Fruit fly (Drosophila melanogaster) whole organism, embryonic: Measurements from ENCODE around the gene Syx5.
A peak's percentile ranks its signal among the peaks of the same experiment; 100 is the strongest.

Source experiments
- Abd-B ChIP-seq: fragments of 200-800 bp; sonication (Bioruptor generic); optimal IDR thresholded peaks from 2 replicates; lab custom pipeline; 2018; ENCODE audit warnings: missing biosample characterization, mild to moderate bottlenecking, missing genetic modification characterization, moderate library complexity
- CG10543 ChIP-seq: fragments of 200-800 bp; sonication (Bioruptor generic); optimal IDR thresholded peaks from 3 replicates; lab custom pipeline; 2017; ENCODE audit warnings: missing biosample characterization, mild to moderate bottlenecking, missing genetic modification characterization, moderate library complexity
- CG11695 ChIP-seq: fragments of 200-800 bp; sonication (Bioruptor generic); IDR thresholded peaks from 3 replicates; pipeline ENCODE4 v1.3.6; 2022; ENCODE audit warnings: missing biosample characterization, missing genetic modification characterization
- CG12299 ChIP-seq: fragments of 200-800 bp; sonication (Bioruptor generic); optimal IDR thresholded peaks from 2 replicates; lab custom pipeline; 2018; ENCODE audit warnings: missing biosample characterization, mild to moderate bottlenecking, missing genetic modification characterization
- CG12769 ChIP-seq: fragments of 200-800 bp; sonication (Bioruptor generic); optimal IDR thresholded peaks from 2 replicates; lab custom pipeline; 2019; ENCODE audit warnings: missing biosample characterization, mild to moderate bottlenecking, missing genetic modification characterization, moderate library complexity
- CG13287 ChIP-seq: fragments of 200-800 bp; sonication (Bioruptor generic); IDR thresholded peaks from 2 replicates; pipeline ENCODE4 v1.3.6; 2022; ENCODE audit warnings: missing biosample characterization, missing genetic modification characterization; ENCODE audit not compliant: partially characterized antibody
- CG13894 ChIP-seq: fragments of 200-800 bp; sonication (Bioruptor generic); optimal IDR thresholded peaks from 3 replicates; lab custom pipeline; 2018; ENCODE audit warnings: missing biosample characterization, mild to moderate bottlenecking, missing genetic modification characterization, moderate library complexity
- CG15269 ChIP-seq: fragments of 200-800 bp; sonication (Bioruptor generic); optimal IDR thresholded peaks from 2 replicates; lab custom pipeline; 2018; ENCODE audit warnings: missing biosample characterization, mild to moderate bottlenecking, missing genetic modification characterization, moderate library complexity
- CG15514 ChIP-seq: fragments of 200-800 bp; sonication (Bioruptor generic); optimal IDR thresholded peaks from 3 replicates; lab custom pipeline; 2017; ENCODE audit warnings: missing biosample characterization, missing genetic modification characterization, mild to moderate bottlenecking, moderate library complexity, missing genetic modification reagents
- CG1647 ChIP-seq: fragments of 200-800 bp; sonication (Bioruptor generic); optimal IDR thresholded peaks from 3 replicates; lab custom pipeline; 2016; ENCODE audit warnings: missing biosample characterization, missing genetic modification characterization
- CG16815 ChIP-seq: fragments of 200-800 bp; sonication (Bioruptor generic); optimal IDR thresholded peaks from 3 replicates; lab custom pipeline; 2017; ENCODE audit warnings: missing biosample characterization, mild to moderate bottlenecking, missing genetic modification characterization
- CG16863 ChIP-seq: fragments of 200-800 bp; sonication (Bioruptor generic); optimal IDR thresholded peaks from 3 replicates; lab custom pipeline; 2016; ENCODE audit warnings: missing biosample characterization, missing genetic modification characterization
- CG17359 ChIP-seq: fragments of 200-800 bp; sonication (Bioruptor generic); optimal IDR thresholded peaks from 3 replicates; lab custom pipeline; 2018; ENCODE audit warnings: missing biosample characterization, mild to moderate bottlenecking, missing genetic modification characterization, moderate library complexity
- CG17385 ChIP-seq: fragments of 200-800 bp; sonication (Bioruptor generic); optimal IDR thresholded peaks from 3 replicates; lab custom pipeline; 2018; ENCODE audit warnings: missing biosample characterization, mild to moderate bottlenecking, missing genetic modification characterization
- CG2199 ChIP-seq: fragments of 200-800 bp; sonication (Bioruptor generic); IDR thresholded peaks from 3 replicates; pipeline ENCODE4 v1.3.6; 2022; ENCODE audit warnings: missing biosample characterization, missing genetic modification characterization
- CG2712 ChIP-seq: fragments of 200-800 bp; optimal IDR thresholded peaks from 3 replicates; lab custom pipeline; 2019; ENCODE audit warnings: missing biosample characterization, mild to moderate bottlenecking, missing genetic modification characterization, moderate library complexity
- CG31441 ChIP-seq: fragments of 200-800 bp; sonication (Bioruptor generic); IDR thresholded peaks from 2 replicates; pipeline ENCODE4 v1.3.6; 2022; ENCODE audit warnings: missing biosample characterization, missing genetic modification characterization
- CG3838 ChIP-seq: fragments of 200-800 bp; sonication (Bioruptor generic); optimal IDR thresholded peaks from 3 replicates; lab custom pipeline; 2016; ENCODE audit warnings: missing biosample characterization, missing genetic modification characterization
- CG4730 ChIP-seq: fragments of 200-800 bp; sonication (Bioruptor generic); IDR thresholded peaks from 2 replicates; pipeline ENCODE4 v1.3.6; 2022; ENCODE audit warnings: missing biosample characterization, missing genetic modification characterization
- CG6689 ChIP-seq: fragments of 200-800 bp; sonication (Bioruptor generic); IDR thresholded peaks from 2 replicates; pipeline ENCODE4 v1.3.6; 2022; ENCODE audit warnings: missing biosample characterization, missing genetic modification characterization
- CG7372 ChIP-seq: fragments of 200-800 bp; sonication (Bioruptor generic); IDR thresholded peaks from 2 replicates; pipeline ENCODE4 v1.3.6; 2022; ENCODE audit warnings: missing biosample characterization, missing genetic modification characterization
- CG7556 ChIP-seq: fragments of 200-800 bp; sonication (Bioruptor generic); optimal IDR thresholded peaks from 2 replicates; lab custom pipeline; 2017; ENCODE audit warnings: missing biosample characterization, mild to moderate bottlenecking, missing genetic modification characterization
- Dad ChIP-seq: fragments of 200-800 bp; sonication (Bioruptor generic); optimal IDR thresholded peaks from 3 replicates; lab custom pipeline; 2016; ENCODE audit warnings: missing biosample characterization, missing genetic modification characterization
- Drgx ChIP-seq: fragments of 200-800 bp; sonication (Bioruptor generic); IDR thresholded peaks from 2 replicates; pipeline ENCODE4 v1.3.6; 2022; ENCODE audit warnings: missing biosample characterization, missing genetic modification characterization
- Med ChIP-seq: fragments of 200-800 bp; sonication (Bioruptor generic); peaks from one replicate; lab custom pipeline; 2016; ENCODE audit warnings: missing biosample characterization, missing genetic modification characterization, mild to moderate bottlenecking, inconsistent platforms, moderate library complexity
- Rfx ChIP-seq: fragments of 200-800 bp; sonication (Bioruptor generic); IDR thresholded peaks from 2 replicates; pipeline ENCODE4 v1.3.6; 2022; ENCODE audit warnings: missing biosample characterization, missing genetic modification characterization
- Sry-δ ChIP-seq: fragments of 200-800 bp; sonication (Bioruptor generic); optimal IDR thresholded peaks from 2 replicates; lab custom pipeline; 2016; ENCODE audit warnings: missing biosample characterization, missing genetic modification characterization
- Stat92E ChIP-seq, 3 experiments: fragments of >200 bp in 2 of 3; fragments of 200-800 bp in 1 of 3; sonication (Bioruptor generic) in 1 of 3; optimal IDR thresholded peaks; 2 replicates each; lab custom pipeline; 2017 to 2019; ENCODE audit warnings: missing biosample characterization in 3 of 3, missing genetic modification characterization in 3 of 3, mild to moderate bottlenecking in 1 of 3, moderate library complexity in 1 of 3
- Vsx1 ChIP-seq: fragments of 200-800 bp; sonication (Bioruptor generic); optimal IDR thresholded peaks from 2 replicates; lab custom pipeline; 2017; ENCODE audit warnings: missing biosample characterization, mild to moderate bottlenecking, missing genetic modification characterization, missing genetic modification reagents
- Xrp1 ChIP-seq: fragments of 200-800 bp; sonication (Bioruptor generic); IDR thresholded peaks from 2 replicates; pipeline ENCODE4 v1.3.6; 2022; ENCODE audit warnings: missing biosample characterization, missing genetic modification characterization
- abd-A ChIP-seq: fragments of 200-800 bp; sonication (Bioruptor generic); optimal IDR thresholded peaks from 3 replicates; lab custom pipeline; 2019; ENCODE audit warnings: missing biosample characterization, mild to moderate bottlenecking, missing genetic modification characterization, moderate library complexity
- chinmo ChIP-seq: fragments of 200-800 bp; sonication (Bioruptor generic); IDR thresholded peaks from 4 replicates; pipeline ENCODE4 v1.3.6; 2022; ENCODE audit warnings: missing biosample characterization, missing genetic modification characterization; ENCODE audit not compliant: partially characterized antibody
- dimm ChIP-seq: fragments of 200-800 bp; sonication (Bioruptor generic); IDR thresholded peaks from 2 replicates; pipeline ENCODE4 v1.3.6; 2022; ENCODE audit warnings: missing biosample characterization, missing genetic modification characterization
- disco-r ChIP-seq: fragments of 200-800 bp; sonication (Bioruptor generic); optimal IDR thresholded peaks from 2 replicates; lab custom pipeline; 2016; ENCODE audit warnings: missing biosample characterization, missing genetic modification characterization
- insv ChIP-seq, 2 experiments: fragments of 200-800 bp; sonication (Bioruptor generic); optimal IDR thresholded peaks; 3 replicates each; lab custom pipeline; 2016 to 2018; ENCODE audit warnings: missing biosample characterization in 2 of 2, missing genetic modification characterization in 2 of 2
- jing ChIP-seq: fragments of 200-800 bp; sonication (Bioruptor generic); optimal IDR thresholded peaks from 2 replicates; lab custom pipeline; 2018; ENCODE audit warnings: missing biosample characterization, mild to moderate bottlenecking, missing genetic modification characterization
- ken ChIP-seq: fragments of 200-800 bp; sonication (Bioruptor generic); IDR thresholded peaks from 3 replicates; pipeline ENCODE4 v1.3.6; 2022; ENCODE audit warnings: missing biosample characterization, missing genetic modification characterization
- nau ChIP-seq: fragments of 200-800 bp; sonication (Bioruptor generic); optimal IDR thresholded peaks from 3 replicates; lab custom pipeline; 2017; ENCODE audit warnings: missing biosample characterization, mild to moderate bottlenecking, missing genetic modification characterization, missing genetic modification reagents
- p53 ChIP-seq: fragments of 200-800 bp; sonication (Bioruptor generic); optimal IDR thresholded peaks from 2 replicates; lab custom pipeline; 2016; ENCODE audit warnings: missing biosample characterization, missing genetic modification characterization
- pfk ChIP-seq: fragments of 200-800 bp; sonication (Bioruptor generic); optimal IDR thresholded peaks from 2 replicates; lab custom pipeline; 2018; ENCODE audit warnings: missing biosample characterization, mild to moderate bottlenecking, missing genetic modification characterization, moderate library complexity
- pum ChIP-seq: fragments of 200-800 bp; sonication (Bioruptor generic); optimal IDR thresholded peaks from 2 replicates; lab custom pipeline; 2016; ENCODE audit warnings: missing biosample characterization, missing genetic modification characterization
- ranshi ChIP-seq: fragments of 200-800 bp; sonication (Bioruptor generic); IDR thresholded peaks from 2 replicates; pipeline ENCODE4 v1.3.6; 2022; ENCODE audit warnings: missing biosample characterization, missing genetic modification characterization
- scrt ChIP-seq: fragments of 200-800 bp; sonication (Bioruptor generic); optimal IDR thresholded peaks from 2 replicates; lab custom pipeline; 2018; ENCODE audit warnings: missing biosample characterization, mild to moderate bottlenecking, missing genetic modification characterization, moderate library complexity
- sd ChIP-seq: fragments of 200-800 bp; sonication (Bioruptor generic); optimal IDR thresholded peaks from 3 replicates; lab custom pipeline; 2018; ENCODE audit warnings: missing biosample characterization, mild to moderate bottlenecking, missing genetic modification characterization, moderate library complexity
- ssp ChIP-seq: fragments of 200-800 bp; sonication (Bioruptor generic); IDR thresholded peaks from 2 replicates; pipeline ENCODE4 v1.3.6; 2022; ENCODE audit warnings: missing biosample characterization, missing genetic modification characterization
- ttk ChIP-seq: fragments of 200-800 bp; sonication (Bioruptor generic); IDR thresholded peaks from 2 replicates; pipeline ENCODE4 v2.1.2; 2022; ENCODE audit warnings: missing biosample characterization, missing genetic modification characterization
- twi ChIP-seq: fragments of 200-800 bp; optimal IDR thresholded peaks from 2 replicates; lab custom pipeline; 2019; ENCODE audit warnings: missing biosample characterization, mild to moderate bottlenecking, missing genetic modification characterization, moderate library complexity
- vvl ChIP-seq: fragments of 200-800 bp; sonication (Bioruptor generic); IDR thresholded peaks from 2 replicates; pipeline ENCODE4 v1.3.6; 2022; ENCODE audit warnings: missing biosample characterization, missing genetic modification characterization
- wek ChIP-seq: fragments of 200-800 bp; sonication (Bioruptor generic); optimal IDR thresholded peaks from 3 replicates; lab custom pipeline; 2018; ENCODE audit warnings: missing biosample characterization, mild to moderate bottlenecking, missing genetic modification characterization, moderate library complexity

Gene Syx5

DNA sequence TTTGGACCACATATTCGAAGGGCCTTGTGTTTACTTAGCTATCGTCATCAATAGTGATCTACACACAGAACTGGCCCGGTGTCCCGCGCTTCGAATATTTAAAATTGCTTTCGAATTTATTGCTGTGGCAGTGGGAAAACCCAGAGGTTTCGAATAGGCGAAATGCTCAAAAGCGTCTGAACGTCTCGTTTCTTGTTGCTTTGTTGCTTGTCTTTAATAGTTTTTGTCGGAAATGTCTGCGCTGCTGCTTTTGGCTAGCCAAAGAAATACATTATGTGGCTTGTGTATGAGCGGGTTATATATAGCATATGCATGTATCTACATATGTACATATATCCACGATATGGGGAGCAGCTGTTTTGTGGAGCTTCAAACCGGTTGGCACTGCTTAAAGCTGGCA, 14.1 kb downstream of the Syx5 start (continued):
- no peak for TF ChIP-seq ttk
- no peak for TF ChIP-seq Vsx1 (GFP tag; lab: Kevin White, UChicago)
- TF ChIP-seq p53: no peak
- no peak for TF ChIP-seq CG2712 (tag; lab: Kevin White, UChicago)
- TF ChIP-seq ssp: no peak
- TF ChIP-seq CG10543 (GFP tag; lab: Kevin White, UChicago): peak; percentile 55
- no peak for TF ChIP-seq CG11695 (GFP tag; lab: Robert Waterston, UW)
- TF ChIP-seq insv (GFP tag; optimal IDR thresholded peaks at IDR 0.05; lab: Kevin White, UChicago): no peak
- no peak for TF ChIP-seq disco-r
- TF ChIP-seq CG17359 (tag; lab: Kevin White, UChicago): no peak
- TF ChIP-seq CG16815 (GFP tag; lab: Kevin White, UChicago): no peak
- TF ChIP-seq scrt (GFP tag; lab: Kevin White, UChicago): no peak
- TF ChIP-seq vvl (GFP tag; lab: Robert Waterston, UW): no peak; the same call in 1 of the 2 replicates
- TF ChIP-seq jing: no peak
- TF ChIP-seq CG12769 (tag; lab: Kevin White, UChicago): peak; percentile 61
- no peak for TF ChIP-seq Sry-δ (GFP tag; lab: Kevin White, UChicago)
- no peak for TF ChIP-seq CG15269 (tag; lab: Kevin White, UChicago)
- TF ChIP-seq dimm: no peak
- no peak for TF ChIP-seq CG15514 (GFP tag; lab: Kevin White, UChicago)
- peak; percentile 58 for TF ChIP-seq abd-A (tag; lab: Kevin White, UChicago)
- TF ChIP-seq CG6689: no peak
- no peak for TF ChIP-seq CG16863 (GFP tag; lab: Kevin White, UChicago)
- TF ChIP-seq CG13287 (GFP tag; lab: Robert Waterston, UW): no peak
- no peak for TF ChIP-seq Stat92E (GFP tag; optimal IDR thresholded peaks at IDR 0.05; lab: Kevin White, UChicago)
- TF ChIP-seq Rfx (GFP tag; lab: Robert Waterston, UW): 0 out of 2 replicates have a peak, but pooled peaks have one; percentile 15
- no peak for TF ChIP-seq CG7556 (GFP tag; lab: Kevin White, UChicago)
- peak; percentile 88; the same call in 3 of the 4 replicates for TF ChIP-seq chinmo (GFP tag; lab: Robert Waterston, UW)
- no peak for TF ChIP-seq pfk (GFP tag; lab: Kevin White, UChicago)
- no peak for TF ChIP-seq Xrp1 (GFP tag; lab: Robert Waterston, UW)
- TF ChIP-seq CG3838 (GFP tag; lab: Kevin White, UChicago): peak; percentile 5
- TF ChIP-seq Med (GFP tag; lab: Kevin White, UChicago): peak; percentile 69
- TF ChIP-seq CG31441 (GFP tag; lab: Robert Waterston, UW): no peak
- no peak for TF ChIP-seq ken (GFP tag; lab: Robert Waterston, UW)
- no peak for TF ChIP-seq Dad (GFP tag; lab: Kevin White, UChicago)
- no peak for TF ChIP-seq CG7372 (GFP tag; lab: Robert Waterston, UW)
- TF ChIP-seq wek (GFP tag; lab: Kevin White, UChicago): no peak
- TF ChIP-seq CG1647 (GFP tag; lab: Kevin White, UChicago): no peak
- no peak for TF ChIP-seq Drgx
- TF ChIP-seq twi (tag; lab: Kevin White, UChicago): peak; percentile 23
- TF ChIP-seq nau (GFP tag; lab: Kevin White, UChicago): peak; percentile 6
- peak; percentile 85 for TF ChIP-seq sd (tag; lab: Kevin White, UChicago)
- TF ChIP-seq CG13894 (tag; lab: Kevin White, UChicago): peak; percentile 51
- no peak for TF ChIP-seq ranshi (GFP tag; lab: Robert Waterston, UW)
- no peak for TF ChIP-seq CG12299 (tag; lab: Kevin White, UChicago)
- no peak for TF ChIP-seq CG17385 (GFP tag; lab: Kevin White, UChicago)
- TF ChIP-seq Abd-B (GFP tag; lab: Kevin White, UChicago): no peak
- TF ChIP-seq CG2199: peak; percentile 75; the same call in 2 of the 3 replicates
- TF ChIP-seq CG4730 (GFP tag; lab: Robert Waterston, UW): no peak
- TF ChIP-seq pum (GFP tag; lab: Kevin White, UChicago): no peak
